Fruit fly (Drosophila melanogaster): ENCODE data around the gene CG34002.

The CG34002 gene

DNA sequence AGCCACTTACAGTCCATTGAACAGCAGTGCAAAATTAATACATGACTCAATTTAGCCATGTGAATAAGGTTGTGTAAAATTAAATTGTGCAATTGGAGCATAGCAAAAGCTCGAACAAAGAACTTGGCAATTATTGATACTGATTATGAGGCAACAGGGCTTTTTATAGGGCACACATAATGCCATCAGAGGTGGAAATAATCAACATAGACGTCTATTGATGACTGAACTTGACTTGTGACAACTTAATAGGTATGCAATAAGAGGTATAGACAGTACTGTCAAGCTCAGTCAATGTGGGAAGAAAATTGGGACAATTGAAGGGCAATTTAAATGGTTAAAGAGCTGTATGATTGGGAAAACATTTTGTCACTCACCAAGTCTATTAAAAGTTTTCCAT lies 38.2 kb upstream of the CG34002 start, which contains the start of gene Ir75b:
Gene Ir75b, minus strand, starts transcription at position 101 of the 400 bp plus-strand sequence.
- TF ChIP-seq Myc (optimal IDR thresholded peaks at IDR 0.05): no peak
- no peak for TF ChIP-seq GATAd (GFP tag; optimal IDR thresholded peaks at IDR 0.05)
- TF ChIP-seq Sp1 (GFP tag; optimal IDR thresholded peaks at IDR 0.05): no peak
- no peak for TF ChIP-seq fru (GFP tag; optimal IDR thresholded peaks at IDR 0.05)
- TF ChIP-seq psq (GFP tag; optimal IDR thresholded peaks at IDR 0.05): no peak
- TF ChIP-seq HLH106 (tag; optimal IDR thresholded peaks at IDR 0.05): no peak
- TF ChIP-seq foxo (GFP tag; optimal IDR thresholded peaks at IDR 0.05): no peak
- TF ChIP-seq ey (GFP tag; optimal IDR thresholded peaks at IDR 0.05): no peak

DNA sequence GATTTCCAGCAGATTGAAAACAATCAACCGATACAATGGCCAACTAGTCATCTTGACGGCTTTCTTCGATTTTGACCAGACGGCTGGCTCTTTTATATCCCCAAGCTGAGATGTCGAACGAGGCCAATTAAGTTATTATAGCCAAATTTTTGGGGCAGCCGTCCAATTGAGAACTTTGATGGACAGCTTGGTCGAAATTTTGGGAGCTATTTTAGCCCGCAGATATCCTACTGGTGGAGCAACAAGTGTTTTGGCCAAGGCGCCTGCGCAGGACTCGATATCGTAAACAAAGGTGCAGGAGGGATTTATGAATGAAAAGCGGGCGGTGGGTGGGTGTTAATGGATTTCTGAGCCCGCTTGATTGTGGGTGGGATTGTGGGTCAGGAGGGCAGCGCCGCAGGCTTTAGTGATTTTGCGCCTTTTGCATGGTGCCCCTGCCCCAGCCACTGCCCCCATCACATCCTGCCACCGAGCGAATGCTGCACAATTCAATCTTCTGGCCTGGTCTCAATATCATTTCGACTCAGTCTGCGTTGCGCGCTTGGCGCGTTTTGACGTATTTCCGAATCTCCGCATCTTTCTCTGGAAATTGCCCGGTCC lies 35.4 kb upstream of the CG34002 start, which contains the start of the genes Ir75c and Grd:
Gene Ir75c, minus strand, starts transcription at position 51 of the 600 bp plus-strand sequence.
Gene Grd, plus strand, starts transcription at position 550 of the 600 bp plus-strand sequence.
- TF ChIP-seq jim (GFP tag; optimal IDR thresholded peaks at IDR 0.05): no peak
- TF ChIP-seq dsf (GFP tag; optimal IDR thresholded peaks at IDR 0.05; ENCODE audit: borderline replicate concordance): no peak
- TF ChIP-seq sage (GFP tag; optimal IDR thresholded peaks at IDR 0.05): no peak
- TF ChIP-seq dmrt93B (GFP tag; optimal IDR thresholded peaks at IDR 0.05): no peak
- TF ChIP-seq Jra (GFP tag; optimal IDR thresholded peaks at IDR 0.05): no peak

DNA sequence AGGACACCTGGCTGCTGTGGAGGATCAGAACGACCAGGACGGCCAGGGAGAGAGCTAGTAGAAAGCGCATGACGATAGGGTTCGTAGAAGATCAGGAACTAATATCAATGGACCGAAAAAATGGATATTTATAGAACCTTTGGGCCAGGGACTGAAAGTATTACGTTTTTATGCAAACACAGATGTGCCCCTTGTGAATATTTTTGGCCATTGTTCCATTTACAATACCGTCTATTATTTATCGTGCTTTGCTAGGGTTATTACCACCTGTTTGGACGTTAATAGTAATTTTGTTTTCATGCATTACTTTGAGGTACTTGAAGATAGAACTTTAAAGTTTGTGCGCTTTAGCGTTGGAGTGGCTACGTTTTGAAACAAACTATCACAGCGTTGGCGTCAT lies 24.7 kb upstream of the CG34002 start, which contains the start of gene CG32188:
Gene CG32188, minus strand, starts transcription at position 101 of the 400 bp plus-strand sequence.
- TF ChIP-seq Dfd (GFP tag; optimal IDR thresholded peaks at IDR 0.05) (no peak), dsf (GFP tag; optimal IDR thresholded peaks at IDR 0.05; ENCODE audit: borderline replicate concordance) (no peak), Hnf4 (GFP tag; optimal IDR thresholded peaks at IDR 0.05) (no peak), Hr78 (GFP tag; optimal IDR thresholded peaks at IDR 0.05) (no peak), Sp1 (GFP tag; optimal IDR thresholded peaks at IDR 0.05) (no peak), foxo (GFP tag; optimal IDR thresholded peaks at IDR 0.05) (no peak), Rel (GFP tag; optimal IDR thresholded peaks at IDR 0.05) (no peak), Rel (tag; optimal IDR thresholded peaks at IDR 0.05) (no peak), Dif (GFP tag; optimal IDR thresholded peaks at IDR 0.05; ENCODE audit: partially characterized antibody) (no peak)

DNA sequence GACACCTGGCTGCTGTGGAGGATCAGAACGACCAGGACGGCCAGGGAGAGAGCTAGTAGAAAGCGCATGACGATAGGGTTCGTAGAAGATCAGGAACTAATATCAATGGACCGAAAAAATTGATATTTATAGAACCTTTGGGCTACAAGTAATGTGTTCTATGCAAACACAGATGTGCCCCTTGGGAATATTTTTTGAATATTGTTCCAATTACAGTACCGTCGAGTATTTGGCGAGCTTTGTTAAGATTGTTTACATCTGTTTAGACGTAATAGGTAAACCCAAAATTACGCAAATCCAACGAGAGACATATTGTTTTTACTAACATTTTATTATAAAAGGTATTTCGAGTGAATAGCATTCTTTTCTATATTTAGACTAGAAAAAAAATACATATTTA lies 23.2 kb upstream of the CG34002 start, which contains the start of gene CG32189:
Gene CG32189, minus strand, starts transcription at position 101 of the 400 bp plus-strand sequence.
- TF ChIP-seq CG9705 (GFP tag; optimal IDR thresholded peaks at IDR 0.05): no peak

DNA sequence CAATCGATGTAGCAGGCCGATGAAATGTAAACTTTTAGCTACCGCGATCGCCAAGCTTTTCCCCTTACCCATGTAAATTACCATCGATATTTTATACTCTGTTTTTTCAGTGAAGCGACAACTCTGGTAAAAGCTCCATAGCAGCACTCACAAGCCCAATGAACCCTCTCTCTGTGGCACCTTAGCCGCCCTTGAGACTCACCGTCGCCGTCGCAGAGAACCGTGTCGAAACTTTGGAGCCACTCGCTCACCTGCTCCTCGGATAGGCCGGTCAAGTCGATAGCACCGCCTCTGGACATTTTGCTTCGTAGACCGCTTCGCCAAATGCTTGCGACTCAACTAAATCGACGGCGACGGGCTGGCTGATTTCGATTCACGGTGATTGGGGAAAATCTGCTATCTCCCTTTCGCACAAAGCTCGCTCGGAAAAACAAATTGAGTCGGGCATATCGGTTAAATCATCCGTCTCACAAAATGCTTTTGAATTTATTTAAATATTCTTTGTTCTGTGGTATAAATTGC lies 17.1 kb upstream of the CG34002 start, which contains the start of gene CG5577:
Gene CG5577, minus strand, starts transcription at position 343 of the 522 bp plus-strand sequence.
- no peak for TF ChIP-seq brk (GFP tag; optimal IDR thresholded peaks at IDR 0.05)
- TF ChIP-seq lola (GFP tag; optimal IDR thresholded peaks at IDR 0.05): no peak
- TF ChIP-seq CrebA (GFP tag; optimal IDR thresholded peaks at IDR 0.05; ENCODE audit: borderline replicate concordance): no peak
- TF ChIP-seq tai (GFP tag; optimal IDR thresholded peaks at IDR 0.05): no peak
- TF ChIP-seq Sp1 (GFP tag; optimal IDR thresholded peaks at IDR 0.05): peak; percentile 47
- peak; percentile 38 for TF ChIP-seq HLH106 (tag; optimal IDR thresholded peaks at IDR 0.05)
- TF ChIP-seq Myc (optimal IDR thresholded peaks at IDR 0.05): no peak
- TF ChIP-seq dl (GFP tag; optimal IDR thresholded peaks at IDR 0.05; ENCODE audit: insufficient read depth in 1 of 2, partially characterized antibody in 2 of 2): no peak
- no peak for TF ChIP-seq Abd-B (GFP tag; optimal IDR thresholded peaks at IDR 0.05)
- no peak for TF ChIP-seq Hnf4 (GFP tag; optimal IDR thresholded peaks at IDR 0.05)
- TF ChIP-seq h (GFP tag; optimal IDR thresholded peaks at IDR 0.05): peak; percentile 51
- TF ChIP-seq CG32264 (GFP tag; optimal IDR thresholded peaks at IDR 0.05): no peak
- TF ChIP-seq usp (GFP tag; optimal IDR thresholded peaks at IDR 0.05): no peak
- TF ChIP-seq Rel (GFP tag; optimal IDR thresholded peaks at IDR 0.05): no peak
- peak; percentile 33 for TF ChIP-seq Rel (tag; optimal IDR thresholded peaks at IDR 0.05)
- TF ChIP-seq woc (GFP tag; optimal IDR thresholded peaks at IDR 0.05): peak; percentile 43
- peak; percentile 10 for TF ChIP-seq br (GFP tag; optimal IDR thresholded peaks at IDR 0.05)
- TF ChIP-seq jim (GFP tag; optimal IDR thresholded peaks at IDR 0.05): no peak
- TF ChIP-seq N (GFP tag; optimal IDR thresholded peaks at IDR 0.05): no peak
- TF ChIP-seq rgr (GFP tag; optimal IDR thresholded peaks at IDR 0.05): peak; percentile 16
- no peak for TF ChIP-seq psq (GFP tag; optimal IDR thresholded peaks at IDR 0.05)
- no peak for TF ChIP-seq Hr78 (GFP tag; optimal IDR thresholded peaks at IDR 0.05)
- peak; percentile 5 for TF ChIP-seq OdsH (GFP tag; optimal IDR thresholded peaks at IDR 0.05)
- no peak for TF ChIP-seq dmrt93B (GFP tag; optimal IDR thresholded peaks at IDR 0.05)
- no peak for TF ChIP-seq Hr83 (GFP tag; optimal IDR thresholded peaks at IDR 0.05; ENCODE audit: poor library complexity, severe bottlenecking)
- TF ChIP-seq pan (optimal IDR thresholded peaks at IDR 0.05): no peak
- TF ChIP-seq GATAd (GFP tag; optimal IDR thresholded peaks at IDR 0.05): no peak
- no peak for TF ChIP-seq foxo (GFP tag; optimal IDR thresholded peaks at IDR 0.05)
- no peak for TF ChIP-seq dsf (GFP tag; optimal IDR thresholded peaks at IDR 0.05; ENCODE audit: borderline replicate concordance)
- TF ChIP-seq sv (GFP tag; optimal IDR thresholded peaks at IDR 0.05): no peak
- no peak for TF ChIP-seq Jra (GFP tag; optimal IDR thresholded peaks at IDR 0.05)
- TF ChIP-seq ey (GFP tag; optimal IDR thresholded peaks at IDR 0.05): no peak
- peak; percentile 26 for TF ChIP-seq fru (GFP tag; optimal IDR thresholded peaks at IDR 0.05)
- TF ChIP-seq Dfd (GFP tag; optimal IDR thresholded peaks at IDR 0.05): no peak
- TF ChIP-seq Dif (GFP tag; optimal IDR thresholded peaks at IDR 0.05; ENCODE audit: partially characterized antibody): peak; percentile 48
- no peak for TF ChIP-seq Vsx2 (GFP tag; optimal IDR thresholded peaks at IDR 0.05; ENCODE audit: partially characterized antibody)
- TF ChIP-seq sage (GFP tag; optimal IDR thresholded peaks at IDR 0.05): no peak

All from whole organism, wandering third instar larva.